Worm (Caenorhabditis elegans) whole organism, L4/young adult: ENCODE measurements around the gene ser-1.

Source experiments
- W03F9.2 ChIP-seq: fragments of 150-350 bp; optimal IDR thresholded peaks from 2 replicates; lab custom pipeline; 2014; ENCODE audit warnings: missing biosample characterization, missing genetic modification characterization
- dao-5 ChIP-seq: sonication (generic microtip); optimal IDR thresholded peaks from 2 replicates; lab custom pipeline; 2016; ENCODE audit warnings: missing genotype, missing genetic modification characterization, moderate library complexity, missing compliant biosample characterization

DNA sequence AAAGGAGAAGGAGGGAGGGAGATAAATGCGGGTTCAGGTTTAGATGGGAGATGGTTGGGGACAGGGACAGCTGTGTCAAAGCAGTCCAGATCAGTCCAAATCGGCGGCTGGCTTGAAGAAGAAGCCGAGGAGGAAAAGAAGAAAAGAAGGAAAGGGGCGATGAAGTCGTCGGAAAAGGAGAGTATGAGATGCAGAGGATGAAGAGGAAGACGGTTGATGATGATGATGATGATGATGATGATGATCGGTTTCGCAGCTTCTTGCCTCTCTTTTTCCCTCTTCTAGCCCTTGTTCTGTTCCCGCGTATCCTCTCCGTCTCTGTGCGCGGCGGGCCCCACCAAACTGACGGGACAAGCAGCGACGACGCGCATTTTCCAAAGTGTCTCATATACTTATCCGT is 47.3 kb downstream of the ser-1 start:
- no peak for TF ChIP-seq dao-5 (tag; lab: Kevin White, UChicago)
- TF ChIP-seq W03F9.2 (tag; lab: Kevin White, UChicago): no peak
